Worm (Caenorhabditis elegans) whole organism, L4 larva: ENCODE data around the gene tofu-1.

Experiments
- F44E2.7 ChIP-seq: fragments of 200-800 bp; sonication (Bioruptor generic); IDR thresholded peaks from 2 replicates; pipeline ENCODE4 v2.1.2; 2022; ENCODE audit warnings: missing genetic modification characterization, missing compliant biosample characterization
- Y105C5A.15 ChIP-seq: fragments of 200-800 bp; sonication (Bioruptor generic); IDR thresholded peaks from 2 replicates; pipeline ENCODE4 v1.3.6; 2022; ENCODE audit warnings: missing genetic modification characterization, missing compliant biosample characterization
- Y48G9A.11 ChIP-seq: fragments of 200-800 bp; sonication (Bioruptor generic); IDR thresholded peaks from 2 replicates; pipeline ENCODE4 v1.3.6; 2022; ENCODE audit warnings: missing genetic modification reagents, missing genetic modification characterization, missing compliant biosample characterization
- ZK546.5 ChIP-seq, 2 experiments: sonication (generic microtip); optimal IDR thresholded peaks; 2 replicates each; lab custom pipeline; 2017; ENCODE audit warnings: missing biosample characterization in 2 of 2, missing genetic modification characterization in 2 of 2
- ama-1 ChIP-seq: fragments of 150-350 bp; optimal IDR thresholded peaks from 2 replicates; lab custom pipeline; 2014; ENCODE audit warnings: inconsistent platforms, mixed read lengths
- arid-1 ChIP-seq: fragments of 200-800 bp; sonication (Bioruptor generic); conservative IDR thresholded peaks from 2 replicates; pipeline ENCODE4 v1.3.6; 2022; ENCODE audit warnings: missing genetic modification reagents, missing genetic modification characterization, missing compliant biosample characterization
- attf-4 ChIP-seq: sonication (generic microtip); optimal IDR thresholded peaks from 3 replicates; lab custom pipeline; 2017; ENCODE audit warnings: missing biosample characterization, missing genetic modification characterization
- ctbp-1 ChIP-seq: fragments of 200-800 bp; sonication (Bioruptor generic); IDR thresholded peaks from 2 replicates; pipeline ENCODE4 v1.3.6; 2022; ENCODE audit warnings: missing genetic modification reagents, missing genetic modification characterization, missing compliant biosample characterization
- dmd-9 ChIP-seq: fragments of 200-800 bp; sonication (Bioruptor generic); IDR thresholded peaks from 2 replicates; pipeline ENCODE4 v1.3.6; 2022; ENCODE audit warnings: missing genetic modification reagents, missing genetic modification characterization, missing compliant biosample characterization
- duxl-1 ChIP-seq: sonication (generic microtip); optimal IDR thresholded peaks from 2 replicates; lab custom pipeline; 2016; ENCODE audit warnings: mild to moderate bottlenecking, missing genetic modification characterization, moderate library complexity, missing compliant biosample characterization; ENCODE audit not compliant: poor library complexity
- dve-1 ChIP-seq: sonication (generic microtip); optimal IDR thresholded peaks from 2 replicates; lab custom pipeline; 2017; ENCODE audit warnings: antibody characterized with exemption, mild to moderate bottlenecking, missing genetic modification characterization, missing compliant biosample characterization; ENCODE audit not compliant: insufficient read depth
- egl-43 ChIP-seq: fragments of 200-800 bp; sonication (Bioruptor generic); IDR thresholded peaks from 2 replicates; pipeline ENCODE4 v1.3.6; 2022; ENCODE audit warnings: missing genetic modification reagents, missing genetic modification characterization, missing compliant biosample characterization
- fos-1 ChIP-seq: fragments of 150-350 bp; optimal IDR thresholded peaks from 2 replicates; lab custom pipeline; 2014; ENCODE audit warnings: missing biosample characterization, missing genetic modification characterization
- hlh-30 ChIP-seq: sonication (generic microtip); optimal IDR thresholded peaks from 2 replicates; lab custom pipeline; 2017; ENCODE audit warnings: antibody characterized with exemption, mild to moderate bottlenecking, missing genetic modification characterization, missing compliant biosample characterization; ENCODE audit not compliant: insufficient read depth
- hmg-1.1 ChIP-seq: fragments of 200-800 bp; sonication (Bioruptor generic); IDR thresholded peaks from 2 replicates; pipeline ENCODE4 v1.3.6; 2022; ENCODE audit warnings: missing genetic modification reagents, missing genetic modification characterization, missing compliant biosample characterization
- jun-1 ChIP-seq: fragments of 150-350 bp; optimal IDR thresholded peaks from 2 replicates; lab custom pipeline; 2014; ENCODE audit warnings: missing biosample characterization, missing genetic modification reagents, missing genetic modification characterization
- lir-3 ChIP-seq: sonication (generic microtip); optimal IDR thresholded peaks from 2 replicates; lab custom pipeline; 2016; ENCODE audit warnings: mild to moderate bottlenecking, missing genetic modification characterization, missing compliant biosample characterization
- lsy-2 ChIP-seq, 2 experiments: fragments of 150-350 bp in 1 of 2; sonication (generic microtip) in 1 of 2; optimal IDR thresholded peaks; 2 replicates each; lab custom pipeline; 2014 to 2017; ENCODE audit warnings: missing biosample characterization in 2 of 2, missing genetic modification characterization in 2 of 2
- madf-9 ChIP-seq: fragments of 200-800 bp; sonication (Bioruptor generic); conservative IDR thresholded peaks from 2 replicates; pipeline ENCODE4 v1.3.6; 2022; ENCODE audit warnings: missing genetic modification reagents, missing genetic modification characterization, missing compliant biosample characterization
- mep-1 ChIP-seq: fragments of 150-350 bp; sonication (generic microtip); optimal IDR thresholded peaks from 3 replicates; lab custom pipeline; 2014; ENCODE audit warnings: missing biosample characterization, missing genetic modification characterization
- mes-2 ChIP-seq: sonication (generic microtip); optimal IDR thresholded peaks from 2 replicates; lab custom pipeline; 2016; ENCODE audit warnings: missing genotype, mild to moderate bottlenecking, missing genetic modification characterization, missing compliant biosample characterization; ENCODE audit not compliant: poor library complexity, severe bottlenecking
- nhr-42 ChIP-seq: fragments of 200-800 bp; sonication (Bioruptor generic); IDR thresholded peaks from 2 replicates; pipeline ENCODE4 v1.3.6; 2022; ENCODE audit warnings: missing genetic modification characterization, missing compliant biosample characterization
- php-3 ChIP-seq: fragments of 200-800 bp; sonication (Bioruptor generic); IDR thresholded peaks from 2 replicates; pipeline ENCODE4 v1.3.6; 2022; ENCODE audit warnings: missing genetic modification reagents, missing genetic modification characterization, missing compliant biosample characterization
- sdz-12 ChIP-seq: fragments of 200-800 bp; sonication (Bioruptor generic); optimal IDR thresholded peaks from 2 replicates; lab custom pipeline; 2018; ENCODE audit warnings: mild to moderate bottlenecking, missing genetic modification characterization, missing compliant biosample characterization
- spr-3 ChIP-seq: fragments of 200-800 bp; sonication (Bioruptor generic); optimal IDR thresholded peaks from 2 replicates; lab custom pipeline; 2018; ENCODE audit warnings: mild to moderate bottlenecking, missing genetic modification characterization, missing compliant biosample characterization
- unc-130 ChIP-seq: sonication (generic microtip); optimal IDR thresholded peaks from 2 replicates; lab custom pipeline; 2016; ENCODE audit warnings: missing genetic modification reagents, missing genetic modification characterization, missing compliant biosample characterization
- unc-39 ChIP-seq: sonication (generic microtip); optimal IDR thresholded peaks from 2 replicates; lab custom pipeline; 2017; ENCODE audit warnings: missing biosample characterization, missing genetic modification characterization
- unc-62 ChIP-seq, 3 experiments: fragments of 150-350 bp in 1 of 3; sonication (generic microtip); optimal IDR thresholded peaks in 2 of 3; peaks in 1 of 3; 1 replicate in 1 of 3; 2 replicates in 2 of 3; lab custom pipeline; 2014 to 2017; ENCODE audit warnings: missing biosample characterization in 3 of 3, missing genetic modification characterization in 3 of 3, missing genetic modification reagents in 3 of 3, missing genotype in 1 of 3
- vab-7 ChIP-seq: fragments of 200-800 bp; sonication (Bioruptor generic); IDR thresholded peaks from 2 replicates; pipeline ENCODE4 v1.3.6; 2022; ENCODE audit warnings: missing genetic modification reagents, missing genetic modification characterization, missing compliant biosample characterization
- zfp-3 ChIP-seq: fragments of 200-800 bp; sonication (Bioruptor generic); conservative IDR thresholded peaks from 2 replicates; pipeline ENCODE4 v1.3.6; 2022; ENCODE audit warnings: missing genetic modification reagents, missing genetic modification characterization, missing compliant biosample characterization
- zip-11 ChIP-seq: fragments of 200-800 bp; sonication (Bioruptor generic); IDR thresholded peaks from 2 replicates; pipeline ENCODE4 v1.3.6; 2022; ENCODE audit warnings: missing genetic modification characterization, missing compliant biosample characterization
- zip-2 ChIP-seq: fragments of 150-350 bp; optimal IDR thresholded peaks from 2 replicates; lab custom pipeline; 2014; ENCODE audit warnings: missing biosample characterization, missing genetic modification characterization
- ztf-7 ChIP-seq: fragments of 150-350 bp; optimal IDR thresholded peaks from 2 replicates; lab custom pipeline; 2014; ENCODE audit warnings: missing biosample characterization, missing genetic modification characterization

tofu-1 gene

DNA sequence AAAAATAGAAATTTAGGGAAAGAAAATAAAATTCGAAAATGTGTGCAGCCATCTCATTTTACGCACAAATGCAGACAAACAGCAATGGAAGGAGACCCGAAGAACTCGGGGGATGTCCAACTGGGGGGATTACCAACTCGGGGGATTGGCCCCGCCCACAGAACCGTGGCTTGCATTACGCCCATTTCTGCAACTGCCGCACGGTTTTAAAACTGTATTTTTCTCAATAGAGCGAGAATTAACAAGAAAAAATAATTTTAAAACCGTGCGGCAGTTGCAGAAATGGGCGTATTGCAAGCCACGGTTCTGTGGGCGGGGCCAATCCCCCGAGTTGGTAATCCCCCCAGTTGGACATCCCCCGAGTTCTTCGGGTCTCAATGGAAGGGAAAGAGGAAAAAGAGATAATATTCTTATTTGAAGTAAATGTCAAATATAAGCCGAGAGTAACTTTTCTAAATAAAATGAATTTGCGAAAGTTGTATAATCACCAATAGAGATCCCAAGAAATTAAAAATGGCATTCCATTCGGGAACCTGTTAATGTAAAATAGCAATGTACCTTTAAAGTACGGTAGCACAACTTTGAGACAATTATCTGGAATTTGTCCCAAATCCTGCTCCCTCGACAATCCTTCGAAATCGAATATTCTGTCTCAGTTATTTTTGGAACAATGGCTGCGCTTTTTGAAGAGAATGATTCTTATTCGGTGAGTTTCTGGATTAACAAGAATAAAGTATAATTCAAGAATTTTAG lies at the start of gene tofu-1, which contains the start of gene ruvb-1 (continued):
- peak; percentile 72; the same call in 1 of the 2 replicates for TF ChIP-seq zfp-3
- 0 out of 2 replicates have a peak, but pooled peaks have one; percentile 32 for TF ChIP-seq Y48G9A.11 (GFP tag; lab: Robert Waterston, UW)
- TF ChIP-seq php-3 (GFP tag; lab: Robert Waterston, UW): peak; percentile 65; the same call in 1 of the 2 replicates
- peak; percentile 74 for TF ChIP-seq madf-9
- TF ChIP-seq mep-1 (tag; lab: Kevin White, UChicago): peak; percentile 88
- peak; percentile 77 for TF ChIP-seq vab-7 (GFP tag; lab: Robert Waterston, UW)
- peak; percentile 63 for TF ChIP-seq hlh-30 (tag; lab: Kevin White, UChicago)

DNA sequence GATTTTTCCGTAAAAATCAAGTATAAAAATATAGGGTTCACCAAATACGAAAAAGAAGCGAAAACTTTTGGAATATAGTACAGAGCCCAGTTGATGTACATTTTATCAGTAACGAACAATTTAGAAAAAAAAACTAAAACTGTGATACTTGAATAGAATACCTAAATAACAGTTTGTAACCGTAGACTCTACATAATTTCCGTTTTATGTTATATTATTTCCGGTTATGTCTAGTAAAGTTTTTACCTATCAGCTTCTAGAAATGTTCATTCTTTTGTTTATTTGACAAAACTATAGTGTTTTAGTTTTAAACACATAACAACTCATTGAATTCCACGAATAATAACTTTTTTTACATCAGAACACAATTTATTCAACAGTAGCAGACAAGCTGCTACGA lies 43.5 kb upstream of the tofu-1 start, which contains the start of gene srj-33:
TSS of gene srj-33 (minus strand) at position 101 of the 400 bp plus-strand sequence.
- TF ChIP-seq fos-1 (tag; lab: Kevin White, UChicago) (no peak), zip-11 (GFP tag; lab: Robert Waterston, UW) (no peak), unc-39 (tag; lab: Kevin White, UChicago) (no peak), ama-1 (lab: Kevin White, UChicago) (no peak), hmg-1.1 (GFP tag; lab: Robert Waterston, UW) (no peak), attf-4 (tag; lab: Kevin White, UChicago) (no peak), sdz-12 (GFP tag; lab: Kevin White, UChicago) (no peak), ztf-7 (tag; lab: Kevin White, UChicago) (no peak), dve-1 (tag; lab: Kevin White, UChicago) (no peak), spr-3 (no peak), ZK546.5 (tag; optimal IDR thresholded peaks at IDR 0.05; lab: Kevin White, UChicago) (no peak), nhr-42 (no peak), lsy-2 (tag; optimal IDR thresholded peaks at IDR 0.05; lab: Kevin White, UChicago) (no peak), arid-1 (GFP tag; lab: Robert Waterston, UW) (no peak), Y105C5A.15 (GFP tag; lab: Robert Waterston, UW) (no peak), lir-3 (tag; lab: Kevin White, UChicago) (no peak), vab-7 (GFP tag; lab: Robert Waterston, UW) (no peak), zip-2 (no peak), ctbp-1 (no peak), jun-1 (tag; lab: Kevin White, UChicago) (no peak)

DNA sequence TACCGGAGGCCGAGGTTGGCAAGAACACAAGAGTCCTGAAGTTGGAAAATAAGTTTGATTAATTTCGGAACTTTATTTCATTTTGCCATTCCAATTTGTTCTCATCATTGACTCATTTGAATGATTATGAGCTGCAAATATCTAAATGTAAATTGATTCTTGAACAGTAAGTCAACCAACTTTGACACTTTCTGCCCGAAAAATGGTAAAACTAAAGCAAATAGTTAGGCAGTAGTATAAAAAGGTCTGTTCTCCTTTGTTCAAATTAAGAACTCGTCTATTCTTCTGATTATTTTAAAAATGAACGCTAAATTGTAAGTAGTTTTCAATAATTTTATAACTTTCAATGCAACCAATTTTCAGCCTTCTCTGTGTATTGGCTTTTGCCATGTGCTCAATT lies 37.9 kb upstream of the tofu-1 start, which contains the start of gene fipr-12:
TSS of gene fipr-12 (plus strand) at position 301 of the 400 bp plus-strand sequence.
- TF ChIP-seq unc-62 (GFP tag; optimal IDR thresholded peaks at IDR 0.05 in 1 of 2; lab: Kevin White, UChicago) (peak in 1 of 2 experiments; percentile 70), unc-62 (tag; optimal IDR thresholded peaks at IDR 0.05; lab: Kevin White, UChicago) (no peak), unc-130 (GFP tag; lab: Kevin White, UChicago) (no peak)

DNA sequence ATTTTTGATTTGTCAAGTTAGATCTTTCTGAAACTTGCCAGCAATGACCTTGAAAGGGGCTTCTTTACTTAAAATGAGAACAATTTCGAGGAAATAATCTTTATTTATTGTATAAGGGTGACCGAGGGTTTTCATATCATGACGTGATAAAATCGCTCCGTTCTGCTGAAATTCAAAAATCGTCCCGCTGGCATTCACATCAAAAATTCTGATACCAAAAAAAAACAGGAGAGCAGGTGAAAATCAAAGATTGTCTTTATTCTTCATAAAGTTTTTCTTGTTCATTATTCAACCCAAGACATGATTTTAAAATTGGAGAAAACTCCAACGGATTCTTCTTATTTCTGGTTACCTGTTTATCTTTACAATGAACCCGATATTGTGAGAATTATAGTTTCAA lies 36.9 kb upstream of the tofu-1 start, which contains the start of gene sre-28:
TSS of gene sre-28 (plus strand) at position 301 of the 400 bp plus-strand sequence.
- no peak for TF ChIP-seq F44E2.7 (GFP tag; lab: Robert Waterston, UW)
- TF ChIP-seq duxl-1 (tag; lab: Kevin White, UChicago): no peak
- TF ChIP-seq egl-43: no peak
- TF ChIP-seq Y48G9A.11 (GFP tag; lab: Robert Waterston, UW): no peak
- no peak for TF ChIP-seq mes-2
- peak in 1 of 2 experiments; percentile 19 for TF ChIP-seq unc-62 (GFP tag; optimal IDR thresholded peaks at IDR 0.05 in 1 of 2; lab: Kevin White, UChicago)
- no peak for TF ChIP-seq unc-62 (tag; optimal IDR thresholded peaks at IDR 0.05; lab: Kevin White, UChicago)
- TF ChIP-seq dmd-9 (GFP tag; lab: Robert Waterston, UW): no peak
